Worm (Caenorhabditis elegans) whole organism, early embryonic: Measurements from ENCODE around the gene tpk-1.

ENCODE experiments used
- B0310.2 ChIP-seq: sonication (generic microtip); optimal IDR thresholded peaks from 2 replicates; lab custom pipeline; 2016; ENCODE audit warnings: mild to moderate bottlenecking, missing genetic modification characterization, missing compliant biosample characterization
- F13C5.2 ChIP-seq: sonication (generic microtip); optimal IDR thresholded peaks from 2 replicates; lab custom pipeline; 2017; ENCODE audit warnings: mild to moderate bottlenecking, missing genetic modification characterization, inconsistent platforms, missing compliant biosample characterization
- aly-1 ChIP-seq: sonication (generic microtip); optimal IDR thresholded peaks from 2 replicates; lab custom pipeline; 2016; ENCODE audit warnings: missing genetic modification characterization, missing compliant biosample characterization
- ama-1 ChIP-seq: fragments of 150-350 bp; optimal IDR thresholded peaks from 2 replicates; lab custom pipeline; 2014
- ceh-13 ChIP-seq: fragments of 200-800 bp; sonication (Bioruptor generic); optimal IDR thresholded peaks from 2 replicates; lab custom pipeline; 2018; ENCODE audit warnings: mild to moderate bottlenecking, missing genetic modification characterization, missing compliant biosample characterization
- ceh-36 ChIP-seq: sonication (generic microtip); optimal IDR thresholded peaks from 2 replicates; lab custom pipeline; 2016; ENCODE audit warnings: missing genetic modification characterization, inconsistent platforms, missing compliant biosample characterization
- ets-7 ChIP-seq: sonication (generic microtip); optimal IDR thresholded peaks from 2 replicates; lab custom pipeline; 2016; ENCODE audit warnings: missing genotype, missing genetic modification characterization, missing compliant biosample characterization
- flt-1 ChIP-seq: fragments of 200-800 bp; sonication (Bioruptor generic); IDR thresholded peaks from 2 replicates; pipeline ENCODE4 v1.3.6; 2022; ENCODE audit warnings: missing genetic modification characterization, missing compliant biosample characterization
- hmbx-1 ChIP-seq: sonication (generic microtip); optimal IDR thresholded peaks from 2 replicates; lab custom pipeline; 2016; ENCODE audit warnings: mild to moderate bottlenecking, missing genetic modification characterization, missing compliant biosample characterization
- hmg-4 ChIP-seq: fragments of 200-800 bp; sonication (Bioruptor generic); optimal IDR thresholded peaks from 2 replicates; lab custom pipeline; 2018; ENCODE audit warnings: mild to moderate bottlenecking, missing genetic modification characterization, missing compliant biosample characterization
- hnd-1 ChIP-seq: sonication (generic microtip); optimal IDR thresholded peaks from 2 replicates; lab custom pipeline; 2016; ENCODE audit warnings: missing genetic modification characterization, missing compliant biosample characterization
- pes-1 ChIP-seq: fragments of 200-800 bp; sonication (Bioruptor generic); IDR thresholded peaks from 2 replicates; pipeline ENCODE4 v1.3.6; 2022; ENCODE audit warnings: missing genetic modification reagents, missing genetic modification characterization, missing compliant biosample characterization
- scrt-1 ChIP-seq: fragments of 200-800 bp; sonication (Bioruptor generic); IDR thresholded peaks from 2 replicates; pipeline ENCODE4 v1.3.6; 2022; ENCODE audit warnings: missing genetic modification characterization, missing compliant biosample characterization
- sea-1 ChIP-seq: fragments of 200-800 bp; sonication (Bioruptor generic); conservative IDR thresholded peaks from 2 replicates; pipeline ENCODE4 v1.3.6; 2022; ENCODE audit warnings: missing genetic modification characterization, missing compliant biosample characterization
- tbx-11 ChIP-seq: fragments of 200-800 bp; sonication (Bioruptor generic); IDR thresholded peaks from 2 replicates; pipeline ENCODE4 v1.3.6; 2022; ENCODE audit warnings: missing genetic modification characterization, missing compliant biosample characterization
- tbx-37 ChIP-seq: fragments of 200-800 bp; sonication (Bioruptor generic); conservative IDR thresholded peaks from 2 replicates; pipeline ENCODE4 v1.3.6; 2022; ENCODE audit warnings: missing genetic modification reagents, missing genetic modification characterization, missing compliant biosample characterization
- tra-4 ChIP-seq: sonication (generic microtip); optimal IDR thresholded peaks from 2 replicates; lab custom pipeline; 2017; ENCODE audit warnings: missing genetic modification characterization, missing compliant biosample characterization

Gene tpk-1

DNA sequence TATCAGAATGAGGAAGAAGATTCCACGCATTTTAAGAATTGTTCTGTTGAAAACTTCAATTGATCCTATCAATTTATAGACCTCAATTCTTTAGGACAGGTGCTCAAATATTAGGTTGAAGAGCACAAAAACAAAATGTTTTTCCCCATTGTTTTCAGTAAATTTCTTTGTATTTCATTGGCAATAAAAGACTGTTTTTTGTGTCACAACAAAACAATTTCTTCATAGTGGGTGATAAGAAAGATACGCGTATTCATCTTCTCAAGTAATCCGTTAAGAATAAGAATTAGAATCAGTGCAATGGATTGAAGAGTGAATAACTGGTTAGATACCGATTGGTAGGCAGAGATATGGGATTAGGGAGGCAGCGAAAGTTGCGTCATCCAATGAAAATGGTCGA is 48.7 kb downstream of the tpk-1 start, which contains the start of gene ZK643.6:
TSS of gene ZK643.6 (minus strand) at position 101 of the 400 bp plus-strand sequence.
- no peak for TF ChIP-seq B0310.2
- TF ChIP-seq aly-1 = no peak
- no peak for TF ChIP-seq hmg-4 (GFP tag; lab: Kevin White, UChicago)
- no peak for TF ChIP-seq sea-1 (GFP tag; lab: Robert Waterston, UW)
- TF ChIP-seq ama-1 (lab: Kevin White, UChicago) = no peak
- TF ChIP-seq pes-1 = no peak
- TF ChIP-seq ceh-13 (GFP tag; lab: Kevin White, UChicago) = no peak
- no peak for TF ChIP-seq F13C5.2
- no peak for TF ChIP-seq flt-1 (GFP tag; lab: Robert Waterston, UW)
- no peak for TF ChIP-seq tbx-37
- no peak for TF ChIP-seq hnd-1 (tag; lab: Kevin White, UChicago)
- TF ChIP-seq tbx-11 = no peak
- TF ChIP-seq hmbx-1 = no peak
- no peak for TF ChIP-seq ets-7 (tag; lab: Kevin White, UChicago)
- TF ChIP-seq ceh-36 (tag; lab: Kevin White, UChicago) = no peak
- no peak for TF ChIP-seq scrt-1 (GFP tag; lab: Robert Waterston, UW)

DNA sequence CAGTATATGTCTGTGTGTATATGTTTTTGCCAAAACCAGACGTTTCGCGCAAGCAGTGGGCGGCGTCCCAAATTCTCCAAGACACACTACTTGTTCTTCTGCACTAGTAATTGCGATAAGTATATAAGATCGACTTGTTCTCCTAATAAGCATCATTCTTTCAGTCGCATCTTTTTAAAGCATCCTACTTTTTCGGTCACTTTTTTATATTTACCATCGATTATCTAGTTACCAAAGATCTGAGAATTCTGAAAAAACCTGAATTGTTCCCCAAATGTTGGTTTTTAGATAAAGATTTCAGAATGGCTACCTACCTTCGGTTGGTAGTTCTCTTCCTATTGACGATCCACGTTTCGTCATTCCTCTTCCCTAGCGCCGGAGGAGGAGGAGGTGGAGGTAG is 50.0 kb downstream of the tpk-1 start, which contains the start of gene grl-25:
TSS of gene grl-25 (plus strand) at position 301 of the 400 bp plus-strand sequence.
- TF ChIP-seq sea-1 (GFP tag; lab: Robert Waterston, UW) (no peak), hmbx-1 (no peak), F13C5.2 (no peak), scrt-1 (GFP tag; lab: Robert Waterston, UW) (no peak), ceh-13 (GFP tag; lab: Kevin White, UChicago) (no peak), tra-4 (tag; lab: Kevin White, UChicago) (no peak), tbx-37 (no peak), B0310.2 (no peak), tbx-11 (no peak), pes-1 (no peak), flt-1 (GFP tag; lab: Robert Waterston, UW) (no peak), ama-1 (lab: Kevin White, UChicago) (no peak), hnd-1 (tag; lab: Kevin White, UChicago) (no peak), ceh-36 (tag; lab: Kevin White, UChicago) (no peak), hmg-4 (GFP tag; lab: Kevin White, UChicago) (no peak), aly-1 (no peak)

ce11 chrIII:8962475-8962874 is 50.5 kb downstream of the tpk-1 start:
- TF ChIP-seq aly-1 (no peak), hmg-4 (GFP tag; lab: Kevin White, UChicago) (no peak), hnd-1 (tag; lab: Kevin White, UChicago) (no peak), flt-1 (GFP tag; lab: Robert Waterston, UW) (no peak), tbx-11 (no peak), tra-4 (tag; lab: Kevin White, UChicago) (no peak), B0310.2 (no peak), ceh-13 (GFP tag; lab: Kevin White, UChicago) (no peak), ets-7 (tag; lab: Kevin White, UChicago) (no peak), hmbx-1 (no peak), F13C5.2 (no peak)
